Fruit fly (Drosophila melanogaster) whole organism, embryonic: ENCODE data around the gene nxf2.
A peak's percentile ranks its signal among the peaks of the same experiment; 100 is the strongest.

Experiments
- Adf1 ChIP-seq: fragments of 200-800 bp; sonication (Bioruptor generic); IDR thresholded peaks from 2 replicates; pipeline ENCODE4 v1.3.6; 2022; ENCODE audit warnings: missing biosample characterization, missing genetic modification characterization
- Antp ChIP-seq: fragments of 200-800 bp; sonication (Bioruptor generic); optimal IDR thresholded peaks from 3 replicates; lab custom pipeline; 2016; ENCODE audit warnings: missing biosample characterization, missing genetic modification characterization
- Atf3 ChIP-seq: fragments of 200-800 bp; sonication (Bioruptor generic); optimal IDR thresholded peaks from 3 replicates; lab custom pipeline; 2016; ENCODE audit warnings: missing biosample characterization, missing genetic modification characterization
- Bdp1 ChIP-seq: fragments of 200-800 bp; sonication (Bioruptor generic); optimal IDR thresholded peaks from 3 replicates; lab custom pipeline; 2016; ENCODE audit warnings: missing biosample characterization, missing genetic modification characterization
- CG11247 ChIP-seq: fragments of 200-800 bp; sonication (Bioruptor generic); IDR thresholded peaks from 2 replicates; pipeline ENCODE4 v1.3.6; 2022; ENCODE audit warnings: missing biosample characterization, missing genetic modification characterization
- CG11723 ChIP-seq: fragments of 200-800 bp; sonication (Bioruptor generic); optimal IDR thresholded peaks from 2 replicates; lab custom pipeline; 2017; ENCODE audit warnings: missing biosample characterization, mild to moderate bottlenecking, missing genetic modification characterization
- CG12236 ChIP-seq: fragments of 200-800 bp; sonication (Bioruptor generic); optimal IDR thresholded peaks from 2 replicates; lab custom pipeline; 2016; ENCODE audit warnings: missing biosample characterization, missing genetic modification characterization
- CG12659 ChIP-seq: fragments of 200-800 bp; sonication (Bioruptor generic); optimal IDR thresholded peaks from 3 replicates; lab custom pipeline; 2017; ENCODE audit warnings: mild to moderate bottlenecking, missing biosample characterization, missing genetic modification reagents, missing genetic modification characterization
- CG13287 ChIP-seq: fragments of 200-800 bp; sonication (Bioruptor generic); IDR thresholded peaks from 2 replicates; pipeline ENCODE4 v1.3.6; 2022; ENCODE audit warnings: missing biosample characterization, missing genetic modification characterization; ENCODE audit not compliant: partially characterized antibody
- CG1602 ChIP-seq: fragments of 200-800 bp; sonication (Bioruptor generic); optimal IDR thresholded peaks from 3 replicates; lab custom pipeline; 2016; ENCODE audit warnings: missing biosample characterization, missing genetic modification characterization
- CG18011 ChIP-seq: fragments of 200-800 bp; sonication (Bioruptor generic); optimal IDR thresholded peaks from 2 replicates; lab custom pipeline; 2017; ENCODE audit warnings: missing biosample characterization, missing genetic modification characterization, mild to moderate bottlenecking, moderate library complexity, missing genotype
- CG2116 ChIP-seq: fragments of 200-800 bp; sonication (Bioruptor generic); optimal IDR thresholded peaks from 3 replicates; lab custom pipeline; 2018; ENCODE audit warnings: missing biosample characterization, mild to moderate bottlenecking, missing genetic modification characterization
- CG2120 ChIP-seq: fragments of 200-800 bp; sonication (Bioruptor generic); optimal IDR thresholded peaks from 3 replicates; lab custom pipeline; 2016; ENCODE audit warnings: missing biosample characterization, missing genetic modification characterization
- CG2889 ChIP-seq: fragments of 200-800 bp; sonication (Bioruptor generic); IDR thresholded peaks from 3 replicates; pipeline ENCODE4 v1.3.6; 2022; ENCODE audit warnings: missing biosample characterization, missing genetic modification characterization
- CG31224 ChIP-seq: fragments of 200-800 bp; sonication (Bioruptor generic); IDR thresholded peaks from 2 replicates; pipeline ENCODE4 v1.3.6; 2022; ENCODE audit warnings: missing biosample characterization, missing genetic modification characterization
- CG3281 ChIP-seq: fragments of 200-800 bp; sonication (Bioruptor generic); optimal IDR thresholded peaks from 3 replicates; lab custom pipeline; 2017; ENCODE audit warnings: missing biosample characterization, mild to moderate bottlenecking, missing genetic modification characterization
- CG3995 ChIP-seq: fragments of 200-800 bp; sonication (Bioruptor generic); optimal IDR thresholded peaks from 3 replicates; lab custom pipeline; 2016; ENCODE audit warnings: missing biosample characterization, missing genetic modification characterization
- CG7745 ChIP-seq: fragments of 200-800 bp; sonication (Bioruptor generic); optimal IDR thresholded peaks from 2 replicates; lab custom pipeline; 2018; ENCODE audit warnings: missing biosample characterization, mild to moderate bottlenecking, missing genetic modification characterization, moderate library complexity
- CG7987 ChIP-seq: fragments of 200-800 bp; sonication (Bioruptor generic); optimal IDR thresholded peaks from 2 replicates; lab custom pipeline; 2018; ENCODE audit warnings: missing biosample characterization, mild to moderate bottlenecking, missing genetic modification characterization, moderate library complexity
- CG8478 ChIP-seq: fragments of >200 bp; optimal IDR thresholded peaks from 2 replicates; lab custom pipeline; 2018
- Hand ChIP-seq: fragments of 200-800 bp; sonication (Bioruptor generic); optimal IDR thresholded peaks from 2 replicates; lab custom pipeline; 2017; ENCODE audit warnings: mild to moderate bottlenecking, missing biosample characterization, missing genetic modification reagents, missing genetic modification characterization
- HmgZ ChIP-seq: fragments of 200-800 bp; sonication (Bioruptor generic); optimal IDR thresholded peaks from 2 replicates; lab custom pipeline; 2018; ENCODE audit warnings: missing biosample characterization, mild to moderate bottlenecking, missing genetic modification characterization
- Hr39 ChIP-seq: fragments of >200 bp; optimal IDR thresholded peaks from 2 replicates; lab custom pipeline; 2017
- MESR4 ChIP-seq: fragments of 200-800 bp; sonication (Bioruptor generic); optimal IDR thresholded peaks from 2 replicates; lab custom pipeline; 2018; ENCODE audit warnings: missing biosample characterization, mild to moderate bottlenecking, missing genetic modification characterization, moderate library complexity
- Mad ChIP-seq: fragments of 200-800 bp; sonication (Bioruptor generic); optimal IDR thresholded peaks from 2 replicates; lab custom pipeline; 2016; ENCODE audit warnings: missing biosample characterization, missing genetic modification characterization
- Oli ChIP-seq: fragments of 200-800 bp; sonication (Bioruptor generic); optimal IDR thresholded peaks from 2 replicates; lab custom pipeline; 2018; ENCODE audit warnings: missing biosample characterization, mild to moderate bottlenecking, missing genetic modification characterization, moderate library complexity
- Scr ChIP-seq: fragments of 200-800 bp; sonication (Bioruptor generic); IDR thresholded peaks from 2 replicates; pipeline ENCODE4 v1.3.6; 2022; ENCODE audit warnings: missing biosample characterization, missing genetic modification characterization; ENCODE audit not compliant: partially characterized antibody
- Spps ChIP-seq: fragments of 200-800 bp; sonication (Bioruptor generic); optimal IDR thresholded peaks from 2 replicates; lab custom pipeline; 2018; ENCODE audit warnings: missing biosample characterization, mild to moderate bottlenecking, missing genetic modification characterization
- abd-A ChIP-seq: fragments of 200-800 bp; sonication (Bioruptor generic); optimal IDR thresholded peaks from 3 replicates; lab custom pipeline; 2019; ENCODE audit warnings: missing biosample characterization, mild to moderate bottlenecking, missing genetic modification characterization, moderate library complexity
- aop ChIP-seq: fragments of 200-800 bp; sonication (Bioruptor generic); IDR thresholded peaks from 2 replicates; pipeline ENCODE4 v1.3.6; 2022; ENCODE audit warnings: missing biosample characterization, missing genetic modification characterization
- ase ChIP-seq: fragments of 200-800 bp; sonication (Bioruptor generic); IDR thresholded peaks from 3 replicates; pipeline ENCODE4 v1.3.6; 2022; ENCODE audit warnings: missing biosample characterization, missing genetic modification characterization
- ato ChIP-seq: fragments of 200-800 bp; sonication (Bioruptor generic); IDR thresholded peaks from 2 replicates; pipeline ENCODE4 v1.3.6; 2022; ENCODE audit warnings: missing biosample characterization, missing genetic modification characterization; ENCODE audit not compliant: partially characterized antibody
- bbx ChIP-seq: fragments of 200-800 bp; sonication (Bioruptor generic); IDR thresholded peaks from 2 replicates; pipeline ENCODE4 v1.3.6; 2022; ENCODE audit warnings: missing biosample characterization, missing genetic modification characterization; ENCODE audit not compliant: partially characterized antibody
- bigmax ChIP-seq: fragments of 200-800 bp; sonication (Bioruptor generic); optimal IDR thresholded peaks from 2 replicates; lab custom pipeline; 2018; ENCODE audit warnings: missing biosample characterization, mild to moderate bottlenecking, missing genetic modification characterization
- chm ChIP-seq: fragments of 200-800 bp; sonication (Bioruptor generic); IDR thresholded peaks from 2 replicates; pipeline ENCODE4 v1.3.6; 2022; ENCODE audit warnings: missing biosample characterization, missing genetic modification characterization
- chn ChIP-seq: fragments of 200-800 bp; sonication (Bioruptor generic); optimal IDR thresholded peaks from 2 replicates; lab custom pipeline; 2016; ENCODE audit warnings: missing biosample characterization, missing genetic modification characterization
- dan ChIP-seq: fragments of 200-800 bp; sonication (Bioruptor generic); IDR thresholded peaks from 2 replicates; pipeline ENCODE4 v1.3.6; 2022; ENCODE audit warnings: missing biosample characterization, missing genetic modification characterization
- gro ChIP-seq: fragments of 200-800 bp; sonication (Bioruptor generic); optimal IDR thresholded peaks from 2 replicates; lab custom pipeline; 2016; ENCODE audit warnings: missing biosample characterization, missing genetic modification characterization
- inv ChIP-seq: fragments of 200-800 bp; sonication (Bioruptor generic); IDR thresholded peaks from 2 replicates; pipeline ENCODE4 v1.3.6; 2022; ENCODE audit warnings: missing biosample characterization, missing genetic modification characterization; ENCODE audit not compliant: partially characterized antibody
- kay ChIP-seq: fragments of 200-800 bp; sonication (Bioruptor generic); optimal IDR thresholded peaks from 2 replicates; lab custom pipeline; 2016; ENCODE audit warnings: missing biosample characterization, missing genetic modification characterization
- lbe ChIP-seq: fragments of 200-800 bp; sonication (Bioruptor generic); optimal IDR thresholded peaks from 2 replicates; lab custom pipeline; 2016; ENCODE audit warnings: missing biosample characterization, mild to moderate bottlenecking, missing genetic modification characterization
- lilli ChIP-seq: fragments of 200-800 bp; sonication (Bioruptor generic); optimal IDR thresholded peaks from 3 replicates; lab custom pipeline; 2016; ENCODE audit warnings: missing biosample characterization, missing genetic modification characterization
- nerfin-1 ChIP-seq: fragments of 200-800 bp; sonication (Bioruptor generic); optimal IDR thresholded peaks from 3 replicates; lab custom pipeline; 2019; ENCODE audit warnings: missing biosample characterization, mild to moderate bottlenecking, missing genetic modification characterization, moderate library complexity
- oc ChIP-seq: fragments of 200-800 bp; sonication (Bioruptor generic); optimal IDR thresholded peaks from 2 replicates; lab custom pipeline; 2018; ENCODE audit warnings: missing biosample characterization, mild to moderate bottlenecking, missing genetic modification characterization, moderate library complexity
- odd ChIP-seq: fragments of 200-800 bp; sonication (Bioruptor generic); optimal IDR thresholded peaks from 2 replicates; lab custom pipeline; 2017; ENCODE audit warnings: missing biosample characterization, mild to moderate bottlenecking, missing genetic modification characterization
- org-1 ChIP-seq: fragments of 200-800 bp; sonication (Bioruptor generic); optimal IDR thresholded peaks from 2 replicates; lab custom pipeline; 2017; ENCODE audit warnings: missing biosample characterization, missing genetic modification characterization
- p53 ChIP-seq: fragments of 200-800 bp; sonication (Bioruptor generic); optimal IDR thresholded peaks from 2 replicates; lab custom pipeline; 2016; ENCODE audit warnings: missing biosample characterization, missing genetic modification characterization
- row ChIP-seq: fragments of 200-800 bp; sonication (Bioruptor generic); IDR thresholded peaks from 3 replicates; pipeline ENCODE4 v1.3.6; 2022; ENCODE audit warnings: missing biosample characterization, missing genetic modification characterization
- sd ChIP-seq: fragments of 200-800 bp; sonication (Bioruptor generic); optimal IDR thresholded peaks from 3 replicates; lab custom pipeline; 2018; ENCODE audit warnings: missing biosample characterization, mild to moderate bottlenecking, missing genetic modification characterization, moderate library complexity
- stwl ChIP-seq: fragments of 200-800 bp; sonication (Bioruptor generic); optimal IDR thresholded peaks from 3 replicates; lab custom pipeline; 2018; ENCODE audit warnings: missing biosample characterization, mild to moderate bottlenecking, missing genetic modification characterization, moderate library complexity
- tap ChIP-seq: fragments of 200-800 bp; optimal IDR thresholded peaks from 3 replicates; lab custom pipeline; 2019; ENCODE audit warnings: missing biosample characterization, mild to moderate bottlenecking, missing genetic modification characterization, moderate library complexity
- wor ChIP-seq: fragments of 200-800 bp; sonication (Bioruptor generic); IDR thresholded peaks from 2 replicates; pipeline ENCODE4 v1.3.6; 2022; ENCODE audit warnings: missing biosample characterization, missing genetic modification characterization

nxf2 gene

dm6 chr3L:16612152-16612551 lies 32.0 kb upstream of the nxf2 start, which contains the start of gene CG4101 (continued):
- no peak for TF ChIP-seq abd-A
- peak; percentile 45 for TF ChIP-seq Atf3 (GFP tag; lab: Kevin White, UChicago)
- TF ChIP-seq CG8478: no peak
- TF ChIP-seq Oli (tag; lab: Kevin White, UChicago): peak; percentile 64
- peak; percentile 92 for TF ChIP-seq CG2120 (GFP tag; lab: Kevin White, UChicago)
- peak; percentile 70; the same call in 1 of the 2 replicates for TF ChIP-seq CG11247 (GFP tag; lab: Robert Waterston, UW)
- peak; percentile 67 for TF ChIP-seq Bdp1 (GFP tag; lab: Kevin White, UChicago)
- TF ChIP-seq gro (GFP tag; lab: Kevin White, UChicago): peak; percentile 83
- peak; percentile 61 for TF ChIP-seq tap
- peak; percentile 82 for TF ChIP-seq ase
- TF ChIP-seq CG18011 (GFP tag; lab: Kevin White, UChicago): peak; percentile 65
- TF ChIP-seq chm (GFP tag; lab: Robert Waterston, UW): no peak
- TF ChIP-seq org-1 (GFP tag; lab: Kevin White, UChicago): no peak
- TF ChIP-seq wor (GFP tag; lab: Robert Waterston, UW): peak; percentile 57; the same call in 1 of the 2 replicates
- peak; percentile 62 for TF ChIP-seq odd (GFP tag; lab: Kevin White, UChicago)
- TF ChIP-seq Adf1 (GFP tag; lab: Robert Waterston, UW): peak; percentile 51
- peak; percentile 90 for TF ChIP-seq CG3281 (GFP tag; lab: Kevin White, UChicago)
- TF ChIP-seq Hr39: no peak
- peak; percentile 82 for TF ChIP-seq chn (GFP tag; lab: Kevin White, UChicago)
- TF ChIP-seq Mad (GFP tag; lab: Kevin White, UChicago): peak; percentile 59
- TF ChIP-seq ato (GFP tag; lab: Robert Waterston, UW): no peak
- TF ChIP-seq kay (GFP tag; lab: Kevin White, UChicago): peak; percentile 56
- peak; percentile 44 for TF ChIP-seq oc (tag; lab: Kevin White, UChicago)
- no peak for TF ChIP-seq aop (GFP tag; lab: Robert Waterston, UW)
- peak; percentile 66; the same call in 1 of the 2 replicates for TF ChIP-seq bbx (GFP tag; lab: Robert Waterston, UW)
- TF ChIP-seq dan (GFP tag; lab: Robert Waterston, UW): no peak
- TF ChIP-seq CG13287: peak; percentile 92
- peak; percentile 68 for TF ChIP-seq CG31224 (GFP tag; lab: Robert Waterston, UW)
- TF ChIP-seq CG11723 (GFP tag; lab: Kevin White, UChicago): peak; percentile 52
- TF ChIP-seq CG2889: peak; percentile 40; the same call in 1 of the 3 replicates
- peak; percentile 80 for TF ChIP-seq CG1602 (GFP tag; lab: Kevin White, UChicago)
- peak; percentile 53 for TF ChIP-seq CG7987 (GFP tag; lab: Kevin White, UChicago)
- peak; percentile 12 for TF ChIP-seq CG12236 (GFP tag; lab: Kevin White, UChicago)
- TF ChIP-seq lilli: peak; percentile 92
- peak; percentile 25 for TF ChIP-seq Spps
- TF ChIP-seq, all 482 proteins: peak for 388

dm6 chr3L:16610201-16610600 lies 30.1 kb upstream of the nxf2 start, which contains the start of gene Prosbeta6:
TSS of gene Prosbeta6 (minus strand) at chr3L:16610418.
- TF ChIP-seq Hand (GFP tag; lab: Kevin White, UChicago): no peak
- TF ChIP-seq CG3995 (GFP tag; lab: Kevin White, UChicago): peak; percentile 26
- TF ChIP-seq nerfin-1: peak; percentile 47
- TF ChIP-seq CG2116 (GFP tag; lab: Kevin White, UChicago): peak; percentile 16
- peak; percentile 60 for TF ChIP-seq MESR4 (GFP tag; lab: Kevin White, UChicago)
- TF ChIP-seq row (GFP tag; lab: Robert Waterston, UW): peak; percentile 49; the same call in 2 of the 3 replicates
- no peak for TF ChIP-seq CG7745 (tag; lab: Kevin White, UChicago)
- peak; percentile 5 for TF ChIP-seq HmgZ (tag; lab: Kevin White, UChicago)
- TF ChIP-seq sd: peak; percentile 45
- TF ChIP-seq Antp: no peak
- peak; percentile 45 for TF ChIP-seq stwl (tag; lab: Kevin White, UChicago)
- TF ChIP-seq inv (GFP tag; lab: Robert Waterston, UW): no peak
- peak; percentile 59 for TF ChIP-seq Scr (GFP tag; lab: Robert Waterston, UW)
- TF ChIP-seq CG12659 (GFP tag; lab: Kevin White, UChicago): peak; percentile 39
- TF ChIP-seq bigmax (GFP tag; lab: Kevin White, UChicago): peak; percentile 56
- TF ChIP-seq lbe (GFP tag; lab: Kevin White, UChicago): peak; percentile 15
- no peak for TF ChIP-seq p53 (GFP tag; lab: Kevin White, UChicago)
